Worm (Caenorhabditis elegans): ENCODE data around the gene nhl-1.
A peak's percentile ranks its signal among the peaks of the same experiment; 100 is the strongest.

nhl-1 gene

DNA sequence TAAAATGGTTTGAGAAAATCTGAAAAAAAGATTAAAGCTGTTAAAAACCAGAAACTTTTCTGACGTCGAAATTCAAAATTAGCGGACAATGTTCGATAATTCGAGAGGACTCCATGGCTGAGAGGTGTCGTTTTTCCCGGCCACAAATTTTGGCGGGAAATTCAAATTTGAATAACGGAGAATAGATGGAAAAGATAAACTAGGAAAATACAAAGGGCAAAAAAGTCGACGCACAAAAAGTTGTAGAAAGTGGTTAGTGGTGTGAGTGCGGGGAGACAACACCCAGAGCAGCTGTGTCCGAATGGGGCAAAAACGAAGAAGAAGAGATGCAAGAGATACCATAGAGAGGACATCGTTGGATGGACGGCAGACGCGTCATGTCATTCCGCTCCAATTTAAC, 37.4 kb upstream of the nhl-1 start, which contains the start of gene cls-3 (continued):
- TF ChIP-seq nhr-10 (tag; optimal IDR thresholded peaks at IDR 0.05) (no peak), alr-1 (tag; optimal IDR thresholded peaks at IDR 0.05) (no peak), gmeb-1 (tag; optimal IDR thresholded peaks at IDR 0.05) (peak; percentile 80), unc-55 (GFP tag; optimal IDR thresholded peaks at IDR 0.05) (peak; percentile 47), nhr-12 (tag; optimal IDR thresholded peaks at IDR 0.05) (no peak), lsy-2 (tag; optimal IDR thresholded peaks at IDR 0.05) (peak in 1 of 2 experiments; percentile 82), blmp-1 (tag; optimal IDR thresholded peaks at IDR 0.05; ENCODE audit: insufficient read depth) (no peak), ZK546.5 (tag; optimal IDR thresholded peaks at IDR 0.05) (no peak)

DNA sequence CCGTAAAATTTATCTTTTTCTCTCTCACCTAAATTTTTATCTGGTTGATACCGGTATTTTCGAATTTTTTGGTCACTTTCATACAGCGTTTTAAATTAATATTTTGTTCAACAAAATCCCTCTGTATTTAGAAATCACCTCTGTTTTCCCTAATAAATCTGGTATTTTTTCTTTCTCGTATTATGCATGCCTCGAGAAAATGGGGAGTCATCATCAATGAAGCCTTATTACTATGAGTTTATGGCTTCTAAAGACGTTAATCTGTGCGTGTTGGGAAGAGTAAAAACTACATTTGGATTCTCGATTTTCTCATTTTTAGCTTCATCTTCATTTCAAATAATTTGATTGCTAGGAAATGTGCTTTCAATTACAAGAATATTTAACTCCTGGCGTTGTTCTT, 32.0 kb upstream of the nhl-1 start, which contains the start of gene ZC84.7:
Gene ZC84.7 (plus strand): TSS at position 301 of the 400 bp plus-strand sequence.
- TF ChIP-seq mab-5 (tag; optimal IDR thresholded peaks at IDR 0.05) (no peak), ztf-11 (tag; optimal IDR thresholded peaks at IDR 0.05) (no peak), sma-3 (GFP tag; optimal IDR thresholded peaks at IDR 0.05) (no peak), dmd-4 (tag; optimal IDR thresholded peaks at IDR 0.05) (no peak), ama-1 (optimal IDR thresholded peaks at IDR 0.05) (no peak), F13H6.1 (tag; optimal IDR thresholded peaks at IDR 0.05) (no peak), nhr-21 (tag; optimal IDR thresholded peaks at IDR 0.05) (no peak), nhr-129 (tag; optimal IDR thresholded peaks at IDR 0.05) (no peak), mdl-1 (tag; optimal IDR thresholded peaks at IDR 0.05) (no peak), Y55F3AM.14 (GFP tag; optimal IDR thresholded peaks at IDR 0.05) (no peak), blmp-1 (tag; optimal IDR thresholded peaks at IDR 0.05; ENCODE audit: insufficient read depth) (no peak)

DNA sequence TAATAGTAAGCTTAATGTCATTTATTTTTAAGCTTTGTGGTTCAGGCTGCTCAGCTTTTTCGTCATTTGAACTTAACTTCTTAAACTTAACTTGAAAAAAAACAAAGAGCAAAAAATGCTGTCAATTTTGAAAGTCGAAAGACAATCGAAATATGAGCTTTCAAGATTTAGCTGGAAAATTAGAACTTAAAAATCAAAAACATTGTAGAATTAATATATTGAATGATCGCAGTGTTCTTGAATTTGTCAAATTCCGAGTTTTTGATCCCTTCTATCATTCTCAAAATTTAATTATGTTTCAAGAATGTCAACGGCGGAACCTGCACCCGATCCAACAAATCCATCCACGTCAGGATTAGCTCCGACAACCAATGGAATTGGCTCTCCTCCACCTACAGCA, 27.5 kb upstream of the nhl-1 start, which contains the start of gene tax-4:
Gene tax-4 (plus strand): TSS at position 301 of the 400 bp plus-strand sequence.
- TF ChIP-seq nhr-12 (tag; optimal IDR thresholded peaks at IDR 0.05) (no peak), elt-3 (tag; optimal IDR thresholded peaks at IDR 0.05) (no peak), lsy-2 (tag; optimal IDR thresholded peaks at IDR 0.05) (no peak), ztf-11 (tag; optimal IDR thresholded peaks at IDR 0.05) (no peak), unc-62 (GFP tag; optimal IDR thresholded peaks at IDR 0.05) (no peak), C34F6.9 (tag; optimal IDR thresholded peaks at IDR 0.05) (no peak), aly-2 (tag; optimal IDR thresholded peaks at IDR 0.05) (no peak), alr-1 (tag; optimal IDR thresholded peaks at IDR 0.05) (no peak), sem-4 (tag; optimal IDR thresholded peaks at IDR 0.05) (no peak), nhr-129 (tag; optimal IDR thresholded peaks at IDR 0.05) (no peak), nhr-77 (tag; optimal IDR thresholded peaks at IDR 0.05) (no peak), F13H6.1 (tag; optimal IDR thresholded peaks at IDR 0.05) (no peak), zag-1 (tag; optimal IDR thresholded peaks at IDR 0.05) (no peak), blmp-1 (tag; optimal IDR thresholded peaks at IDR 0.05; ENCODE audit: insufficient read depth) (no peak), ceh-82 (tag; optimal IDR thresholded peaks at IDR 0.05) (no peak), nhr-21 (tag; optimal IDR thresholded peaks at IDR 0.05) (no peak), nhr-23 (tag; optimal IDR thresholded peaks at IDR 0.05) (no peak), peb-1 (tag; optimal IDR thresholded peaks at IDR 0.05) (no peak), lin-39 (tag; optimal IDR thresholded peaks at IDR 0.05) (no peak), sma-3 (GFP tag; optimal IDR thresholded peaks at IDR 0.05) (no peak)

DNA sequence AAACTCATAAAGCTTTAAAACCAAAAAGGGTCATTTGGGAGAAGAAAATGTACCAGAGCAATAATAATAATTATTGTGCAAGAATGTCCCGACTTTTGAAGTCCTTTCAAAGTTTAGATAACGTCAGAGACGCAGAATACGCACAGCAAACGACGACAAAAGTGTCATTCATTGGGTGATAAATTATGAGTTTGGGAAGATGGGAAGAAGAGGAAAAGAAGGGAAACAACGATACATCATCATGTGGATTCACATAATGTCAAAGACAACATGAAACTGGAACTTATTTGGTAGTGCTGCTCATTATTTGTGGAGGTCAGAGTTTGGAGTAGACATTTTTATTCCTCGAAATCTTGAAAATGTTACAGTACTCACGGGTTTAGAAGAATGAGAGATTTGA, 24.2 kb upstream of the nhl-1 start:
- no peak for TF ChIP-seq alr-1 (tag; optimal IDR thresholded peaks at IDR 0.05)
- TF ChIP-seq lin-13 (GFP tag; optimal IDR thresholded peaks at IDR 0.05): no peak
- TF ChIP-seq unc-55 (GFP tag; optimal IDR thresholded peaks at IDR 0.05): peak; percentile 40
- TF ChIP-seq R02D3.7 (tag; optimal IDR thresholded peaks at IDR 0.05): no peak
- no peak for TF ChIP-seq nhr-129 (tag; optimal IDR thresholded peaks at IDR 0.05)
- TF ChIP-seq mab-5 (tag; optimal IDR thresholded peaks at IDR 0.05): peak; percentile 84

DNA sequence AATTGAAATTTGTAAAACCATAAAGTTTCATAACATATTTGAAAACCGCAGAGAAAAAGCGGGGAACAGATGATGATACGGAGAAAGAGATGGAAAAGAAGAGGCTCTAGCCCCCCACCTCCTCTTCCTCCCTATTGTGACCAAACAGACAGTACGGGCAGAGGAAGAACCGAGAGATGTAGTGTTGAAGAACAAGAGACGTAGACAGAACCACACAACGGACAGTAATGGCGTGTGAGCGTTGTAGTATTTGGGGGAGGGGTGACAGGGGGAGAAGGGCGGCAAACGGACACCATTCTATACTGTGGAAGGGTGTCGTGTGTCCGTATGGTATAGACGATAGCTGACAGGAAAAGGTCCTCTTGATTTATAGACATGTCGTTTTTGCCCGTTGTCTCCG, 22.3 kb upstream of the nhl-1 start:
- peak; percentile 19 for TF ChIP-seq fos-1 (tag; optimal IDR thresholded peaks at IDR 0.05)
- no peak for TF ChIP-seq nhr-12 (tag; optimal IDR thresholded peaks at IDR 0.05)

DNA sequence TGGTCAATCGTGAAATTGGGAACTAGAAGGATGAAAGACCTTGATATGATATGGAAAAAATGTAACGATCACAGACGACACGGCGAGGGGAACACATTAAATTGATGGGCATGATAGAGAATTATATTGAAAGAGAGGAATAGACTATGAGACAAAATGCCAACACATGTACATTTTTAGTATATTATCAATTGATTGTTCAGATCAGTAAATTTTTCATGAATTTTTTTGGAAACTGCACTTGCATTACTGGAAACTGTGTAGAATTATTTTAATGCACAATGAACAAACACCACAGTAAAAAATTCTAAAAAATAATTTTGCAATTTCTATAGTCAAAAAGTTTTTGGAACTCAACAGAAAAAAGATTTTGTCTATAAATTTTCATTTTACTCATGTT, 19.5 kb upstream of the nhl-1 start:
- TF ChIP-seq Y55F3AM.14 (GFP tag; optimal IDR thresholded peaks at IDR 0.05) (no peak), fos-1 (tag; optimal IDR thresholded peaks at IDR 0.05) (peak; percentile 33), nhr-129 (tag; optimal IDR thresholded peaks at IDR 0.05) (no peak), lin-13 (GFP tag; optimal IDR thresholded peaks at IDR 0.05) (no peak), ama-1 (optimal IDR thresholded peaks at IDR 0.05) (no peak), sma-9 (GFP tag; optimal IDR thresholded peaks at IDR 0.05) (peak; percentile 21), sma-9 (tag; optimal IDR thresholded peaks at IDR 0.05) (no peak)

Data from whole organism, L2 larva.